Worm (Caenorhabditis elegans): ENCODE data around the gene rnf-121.

rnf-121 gene

ce11 chrIII:4123900-4124299, 46.9 kb downstream of the rnf-121 start:
- no peak for TF ChIP-seq ceh-6 (GFP tag; optimal IDR thresholded peaks at IDR 0.05)
- TF ChIP-seq fax-1 (tag; optimal IDR thresholded peaks at IDR 0.05) = no peak
- TF ChIP-seq nfya-1 (tag; optimal IDR thresholded peaks at IDR 0.05) = no peak
- TF ChIP-seq pax-1 (tag; optimal IDR thresholded peaks at IDR 0.05) = no peak
- no peak for TF ChIP-seq zip-5 (tag; optimal IDR thresholded peaks at IDR 0.05)
- no peak for TF ChIP-seq syd-9 (tag; optimal IDR thresholded peaks at IDR 0.05)
- no peak for TF ChIP-seq fkh-10 (GFP tag; optimal IDR thresholded peaks at IDR 0.05)
- no peak for TF ChIP-seq hlh-15 (tag; optimal IDR thresholded peaks at IDR 0.05)
- no peak for TF ChIP-seq ceh-9 (tag; optimal IDR thresholded peaks at IDR 0.05)
- no peak for TF ChIP-seq elt-4 (tag; optimal IDR thresholded peaks at IDR 0.05)
- no peak for TF ChIP-seq pha-4 (tag; optimal IDR thresholded peaks at IDR 0.05)
- TF ChIP-seq elt-2 (tag; optimal IDR thresholded peaks at IDR 0.05) = no peak
- no peak for TF ChIP-seq npax-4 (tag; optimal IDR thresholded peaks at IDR 0.05)
- no peak for TF ChIP-seq ref-2 (tag; optimal IDR thresholded peaks at IDR 0.05)
- TF ChIP-seq ceh-22 (tag; optimal IDR thresholded peaks at IDR 0.05) = no peak
- no peak for TF ChIP-seq ceh-30 (tag; optimal IDR thresholded peaks at IDR 0.05)
- TF ChIP-seq ceh-34 (tag; optimal IDR thresholded peaks at IDR 0.05) = no peak

ce11 chrIII:4123277-4123676, 47.5 kb downstream of the rnf-121 start:
- TF ChIP-seq ztf-16 (tag; optimal IDR thresholded peaks at IDR 0.05) (no peak), unc-42 (tag; optimal IDR thresholded peaks at IDR 0.05) (peak; percentile 72)

ce11 chrIII:4120386-4120785, 50.4 kb downstream of the rnf-121 start:
- TF ChIP-seq unc-3 (GFP tag; conservative IDR thresholded peaks at IDR 0.05) (no peak), unc-3 (tag; optimal IDR thresholded peaks at IDR 0.05) (no peak), nfya-1 (tag; optimal IDR thresholded peaks at IDR 0.05) (peak; percentile 79)

- no peak for TF ChIP-seq hlh-15 (tag; optimal IDR thresholded peaks at IDR 0.05)
- TF ChIP-seq unc-42 (tag; optimal IDR thresholded peaks at IDR 0.05) = peak; percentile 75
- no peak for TF ChIP-seq ets-4 (tag; optimal IDR thresholded peaks at IDR 0.05)
- TF ChIP-seq elt-2 (tag; optimal IDR thresholded peaks at IDR 0.05) = no peak
Observed at ce11 chrIII:4119736-4120135, 51.0 kb downstream of the rnf-121 start.
